Worm (Caenorhabditis elegans) whole organism, L2 larva: Measurements from ENCODE around the gene F17C11.13.

Experiments
- C34F6.9 ChIP-seq: fragments of 150-350 bp; optimal IDR thresholded peaks from 2 replicates; lab custom pipeline; 2014; ENCODE audit warnings: missing biosample characterization, missing genetic modification characterization
- F13H6.1 ChIP-seq: sonication (generic microtip); optimal IDR thresholded peaks from 2 replicates; lab custom pipeline; 2016; ENCODE audit warnings: missing genetic modification characterization, missing compliant biosample characterization
- R02D3.7 ChIP-seq: fragments of 150-350 bp; optimal IDR thresholded peaks from 2 replicates; lab custom pipeline; 2014; ENCODE audit warnings: missing biosample characterization, missing genetic modification characterization
- ZK546.5 ChIP-seq: sonication (generic microtip); optimal IDR thresholded peaks from 2 replicates; lab custom pipeline; 2017; ENCODE audit warnings: missing biosample characterization, missing genetic modification characterization
- aly-2 ChIP-seq: fragments of 150-350 bp; optimal IDR thresholded peaks from 2 replicates; lab custom pipeline; 2014; ENCODE audit warnings: missing biosample characterization, missing genetic modification characterization
- ama-1 ChIP-seq: fragments of 150-350 bp; optimal IDR thresholded peaks from 2 replicates; lab custom pipeline; 2018; ENCODE audit warnings: inconsistent platforms
- blmp-1 ChIP-seq: sonication (generic microtip); optimal IDR thresholded peaks from 2 replicates; lab custom pipeline; 2017; ENCODE audit warnings: missing genetic modification characterization, mild to moderate bottlenecking, missing compliant biosample characterization, antibody characterized with exemption, moderate library complexity; ENCODE audit not compliant: insufficient read depth
- ceh-16 ChIP-seq: fragments of 150-350 bp; optimal IDR thresholded peaks from 2 replicates; lab custom pipeline; 2014; ENCODE audit warnings: missing biosample characterization, missing genetic modification characterization
- crh-2 ChIP-seq: sonication (generic microtip); optimal IDR thresholded peaks from 2 replicates; lab custom pipeline; 2017; ENCODE audit warnings: missing biosample characterization, missing genetic modification characterization
- dmd-4 ChIP-seq: sonication (generic microtip); optimal IDR thresholded peaks from 2 replicates; lab custom pipeline; 2017; ENCODE audit warnings: missing biosample characterization, missing genetic modification characterization
- egl-27 ChIP-seq: sonication (generic microtip); optimal IDR thresholded peaks from 3 replicates; lab custom pipeline; 2017; ENCODE audit warnings: missing biosample characterization, missing genetic modification reagents, missing genetic modification characterization
- elt-1 ChIP-seq: fragments of 150-350 bp; optimal IDR thresholded peaks from 2 replicates; lab custom pipeline; 2014; ENCODE audit warnings: missing biosample characterization, missing genetic modification characterization
- elt-3 ChIP-seq: sonication (generic microtip); optimal IDR thresholded peaks from 2 replicates; lab custom pipeline; 2017; ENCODE audit warnings: missing biosample characterization, missing genetic modification characterization
- fos-1 ChIP-seq: fragments of 150-350 bp; optimal IDR thresholded peaks from 2 replicates; lab custom pipeline; 2014; ENCODE audit warnings: missing biosample characterization, missing genetic modification characterization
- gmeb-1 ChIP-seq: fragments of 150-350 bp; optimal IDR thresholded peaks from 2 replicates; lab custom pipeline; 2014; ENCODE audit warnings: missing biosample characterization, missing genetic modification characterization
- lin-11 ChIP-seq: fragments of 150-350 bp; sonication (generic microtip); optimal IDR thresholded peaks from 2 replicates; lab custom pipeline; 2014; ENCODE audit warnings: missing biosample characterization, missing genetic modification characterization, inconsistent platforms, mixed read lengths
- lin-13 ChIP-seq: fragments of 150-350 bp; optimal IDR thresholded peaks from 2 replicates; lab custom pipeline; 2014; ENCODE audit warnings: missing biosample characterization, missing genetic modification reagents, missing genetic modification characterization
- lin-39 ChIP-seq: fragments of 150-350 bp; optimal IDR thresholded peaks from 2 replicates; lab custom pipeline; 2014; ENCODE audit warnings: missing biosample characterization, missing genetic modification reagents, missing genetic modification characterization
- lsy-2 ChIP-seq, 2 experiments: fragments of 150-350 bp in 1 of 2; sonication (generic microtip) in 1 of 2; optimal IDR thresholded peaks; 2 replicates each; lab custom pipeline; 2014 to 2017; ENCODE audit warnings: missing biosample characterization in 2 of 2, missing genetic modification characterization in 2 of 2
- mab-5 ChIP-seq: fragments of 150-350 bp; optimal IDR thresholded peaks from 2 replicates; lab custom pipeline; 2014; ENCODE audit warnings: missing biosample characterization, missing genetic modification characterization
- mbf-1 ChIP-seq: sonication (generic microtip); optimal IDR thresholded peaks from 2 replicates; lab custom pipeline; 2017; ENCODE audit warnings: missing biosample characterization, missing genetic modification characterization
- mdl-1 ChIP-seq, 2 experiments: fragments of 150-350 bp in 1 of 2; sonication (generic microtip) in 1 of 2; optimal IDR thresholded peaks; 2 replicates each; lab custom pipeline; 2017; ENCODE audit warnings: missing biosample characterization in 2 of 2, missing genetic modification characterization in 2 of 2
- nhr-10 ChIP-seq: sonication (generic microtip); optimal IDR thresholded peaks from 2 replicates; lab custom pipeline; 2017; ENCODE audit warnings: missing biosample characterization, missing genetic modification characterization
- nhr-12 ChIP-seq: fragments of 150-350 bp; optimal IDR thresholded peaks from 2 replicates; lab custom pipeline; 2014; ENCODE audit warnings: missing biosample characterization, missing genetic modification characterization
- nhr-21 ChIP-seq: fragments of 150-350 bp; optimal IDR thresholded peaks from 2 replicates; lab custom pipeline; 2014; ENCODE audit warnings: missing biosample characterization, missing genetic modification characterization
- nhr-23 ChIP-seq: fragments of 150-350 bp; optimal IDR thresholded peaks from 2 replicates; lab custom pipeline; 2014; ENCODE audit warnings: missing biosample characterization, missing genetic modification reagents, missing genetic modification characterization
- nhr-237 ChIP-seq: fragments of 150-350 bp; optimal IDR thresholded peaks from 2 replicates; lab custom pipeline; 2014; ENCODE audit warnings: missing biosample characterization, missing genetic modification characterization
- nhr-25 ChIP-seq: fragments of 150-350 bp; sonication (generic microtip); optimal IDR thresholded peaks from 3 replicates; lab custom pipeline; 2014; ENCODE audit warnings: missing biosample characterization, missing genetic modification characterization
- nhr-6 ChIP-seq: fragments of 150-350 bp; optimal IDR thresholded peaks from 2 replicates; lab custom pipeline; 2014; ENCODE audit warnings: missing biosample characterization, missing genetic modification characterization
- nhr-77 ChIP-seq: fragments of 150-350 bp; optimal IDR thresholded peaks from 2 replicates; lab custom pipeline; 2014; ENCODE audit warnings: missing biosample characterization, missing genetic modification characterization
- peb-1 ChIP-seq: fragments of 150-350 bp; optimal IDR thresholded peaks from 2 replicates; lab custom pipeline; 2014; ENCODE audit warnings: missing biosample characterization, missing genetic modification characterization
- sem-4 ChIP-seq: fragments of 150-350 bp; optimal IDR thresholded peaks from 2 replicates; lab custom pipeline; 2014; ENCODE audit warnings: missing biosample characterization, missing genetic modification reagents, missing genetic modification characterization
- skn-1 ChIP-seq: sonication (generic microtip); optimal IDR thresholded peaks from 2 replicates; lab custom pipeline; 2017; ENCODE audit warnings: missing biosample characterization, missing genetic modification characterization
- sma-3 ChIP-seq: sonication (generic microtip); optimal IDR thresholded peaks from 2 replicates; lab custom pipeline; 2016; ENCODE audit warnings: missing genetic modification reagents, missing genetic modification characterization, missing compliant biosample characterization
- sma-9 ChIP-seq, 2 experiments: fragments of 150-350 bp in 1 of 2; sonication (generic microtip) in 1 of 2; optimal IDR thresholded peaks; 2 replicates each; lab custom pipeline; 2014 to 2016; ENCODE audit warnings: missing genetic modification characterization in 2 of 2, mild to moderate bottlenecking in 1 of 2, missing biosample characterization in 1 of 2, missing compliant biosample characterization in 1 of 2, missing genetic modification reagents in 1 of 2, moderate library complexity in 1 of 2
- snpc-4 ChIP-seq: fragments of 150-350 bp; optimal IDR thresholded peaks from 2 replicates; lab custom pipeline; 2014; ENCODE audit warnings: missing biosample characterization, missing genetic modification characterization
- unc-39 ChIP-seq: fragments of 150-350 bp; optimal IDR thresholded peaks from 2 replicates; lab custom pipeline; 2014; ENCODE audit warnings: missing biosample characterization, missing genetic modification characterization
- unc-55 ChIP-seq: fragments of 150-350 bp; sonication (generic microtip); optimal IDR thresholded peaks from 3 replicates; lab custom pipeline; 2014; ENCODE audit warnings: missing biosample characterization, missing genetic modification reagents, missing genetic modification characterization
- unc-62 ChIP-seq: fragments of 150-350 bp; optimal IDR thresholded peaks from 2 replicates; lab custom pipeline; 2014; ENCODE audit warnings: missing biosample characterization, missing genetic modification reagents, missing genetic modification characterization
- zag-1 ChIP-seq: fragments of 150-350 bp; optimal IDR thresholded peaks from 2 replicates; lab custom pipeline; 2014; ENCODE audit warnings: missing biosample characterization, missing genetic modification characterization
- ztf-1 ChIP-seq: fragments of 200-800 bp; sonication (Bioruptor generic); conservative IDR thresholded peaks from 2 replicates; pipeline ENCODE4 v1.3.6; 2022; ENCODE audit warnings: missing genetic modification characterization, missing compliant biosample characterization
- ztf-11 ChIP-seq: sonication (generic microtip); optimal IDR thresholded peaks from 2 replicates; lab custom pipeline; 2017; ENCODE audit warnings: missing biosample characterization, missing genetic modification characterization
- ztf-4 ChIP-seq: fragments of 150-350 bp; optimal IDR thresholded peaks from 2 replicates; lab custom pipeline; 2014; ENCODE audit warnings: missing biosample characterization, missing genetic modification characterization

The F17C11.13 gene

ce11 chrV:10981113-10981512 is 25.4 kb downstream of the F17C11.13 start, which contains the start of gene fig-1:
Gene fig-1, minus strand, starts transcription at chrV:10981213.
- TF ChIP-seq mab-5, result no peak
- no peak for TF ChIP-seq ceh-16 (tag; lab: Kevin White, UChicago)
- TF ChIP-seq snpc-4 (tag; lab: Kevin White, UChicago), result no peak
- TF ChIP-seq sem-4, result no peak
- TF ChIP-seq ZK546.5 (tag; lab: Kevin White, UChicago), result no peak
- TF ChIP-seq elt-3 (tag; lab: Kevin White, UChicago), result no peak
- no peak for TF ChIP-seq nhr-77 (tag; lab: Kevin White, UChicago)
- TF ChIP-seq egl-27, result no peak
- TF ChIP-seq sma-3 (GFP tag; lab: Kevin White, UChicago), result no peak
- TF ChIP-seq gmeb-1 (tag; lab: Kevin White, UChicago), result no peak
- no peak for TF ChIP-seq nhr-25 (tag; lab: Kevin White, UChicago)
- TF ChIP-seq aly-2 (tag; lab: Kevin White, UChicago), result no peak
- TF ChIP-seq nhr-6 (tag; lab: Kevin White, UChicago), result no peak
- no peak for TF ChIP-seq blmp-1 (tag; lab: Kevin White, UChicago)
- no peak for TF ChIP-seq nhr-23 (tag; lab: Kevin White, UChicago)
- TF ChIP-seq ztf-11 (tag; lab: Kevin White, UChicago), result no peak
- TF ChIP-seq nhr-237 (tag; lab: Kevin White, UChicago), result no peak
- TF ChIP-seq peb-1 (tag; lab: Kevin White, UChicago), result no peak
- TF ChIP-seq unc-39 (tag; lab: Kevin White, UChicago), result no peak

ce11 chrV:10991789-10992188 is 36.1 kb downstream of the F17C11.13 start, which contains the start of gene frpr-9:
Gene frpr-9, plus strand, starts transcription at chrV:10992089.
- TF ChIP-seq ceh-16 (tag; lab: Kevin White, UChicago) (no peak), elt-1 (no peak)

- TF ChIP-seq R02D3.7 (no peak), skn-1 (tag; lab: Kevin White, UChicago) (no peak), lin-13 (GFP tag; lab: Kevin White, UChicago) (no peak), lsy-2 (tag; optimal IDR thresholded peaks at IDR 0.05; lab: Kevin White, UChicago) (no peak), lin-39 (tag; lab: Kevin White, UChicago) (no peak), egl-27 (no peak), unc-55 (GFP tag; lab: Kevin White, UChicago) (no peak), unc-62 (GFP tag; lab: Kevin White, UChicago) (no peak), fos-1 (no peak), ceh-16 (tag; lab: Kevin White, UChicago) (no peak), dmd-4 (tag; lab: Kevin White, UChicago) (no peak), C34F6.9 (no peak), nhr-12 (tag; lab: Kevin White, UChicago) (no peak), zag-1 (tag; lab: Kevin White, UChicago) (no peak), blmp-1 (tag; lab: Kevin White, UChicago) (no peak), nhr-23 (tag; lab: Kevin White, UChicago) (no peak), nhr-237 (tag; lab: Kevin White, UChicago) (no peak), ztf-11 (tag; lab: Kevin White, UChicago) (no peak)
These were observed 43.1 kb downstream of the F17C11.13 start, which contains the start of gene F53B7.7 for ce11 chrV:10998797-10999196. Gene F53B7.7, plus strand, starts transcription at chrV:10999097.

ce11 chrV:11000650-11001049 is 44.9 kb downstream of the F17C11.13 start, which contains the start of gene isy-1:
Gene isy-1, minus strand, starts transcription at chrV:11000699.
- TF ChIP-seq crh-2 (tag; lab: Kevin White, UChicago) (peak; percentile 79), R02D3.7 (no peak), blmp-1 (tag; lab: Kevin White, UChicago) (peak; percentile 48), elt-3 (tag; lab: Kevin White, UChicago) (no peak), ama-1 (lab: Kevin White, UChicago) (no peak), zag-1 (tag; lab: Kevin White, UChicago) (no peak), dmd-4 (tag; lab: Kevin White, UChicago) (no peak), nhr-25 (tag; lab: Kevin White, UChicago) (no peak), lsy-2 (tag; optimal IDR thresholded peaks at IDR 0.05; lab: Kevin White, UChicago) (peak; percentile 18 to 86), ztf-1 (GFP tag; lab: Robert Waterston, UW) (no peak), sem-4 (no peak), mbf-1 (no peak), nhr-10 (tag; lab: Kevin White, UChicago) (no peak), mdl-1 (tag; optimal IDR thresholded peaks at IDR 0.05; lab: Kevin White, UChicago) (no peak), unc-62 (GFP tag; lab: Kevin White, UChicago) (no peak), ZK546.5 (tag; lab: Kevin White, UChicago) (peak; percentile 6), lin-11 (tag; lab: Kevin White, UChicago) (no peak), unc-55 (GFP tag; lab: Kevin White, UChicago) (peak; percentile 91), nhr-21 (tag; lab: Kevin White, UChicago) (peak; percentile 50), mab-5 (peak; percentile 52), egl-27 (no peak), sma-9 (GFP tag; optimal IDR thresholded peaks at IDR 0.05; lab: Kevin White, UChicago) (peak; percentile 86), sma-9 (tag; optimal IDR thresholded peaks at IDR 0.05; lab: Kevin White, UChicago) (no peak), ztf-4 (no peak), snpc-4 (tag; lab: Kevin White, UChicago) (peak; percentile 57), ceh-16 (tag; lab: Kevin White, UChicago) (no peak), lin-13 (GFP tag; lab: Kevin White, UChicago) (peak; percentile 75), fos-1 (peak; percentile 38), gmeb-1 (tag; lab: Kevin White, UChicago) (peak; percentile 96), F13H6.1 (tag; lab: Kevin White, UChicago) (peak; percentile 32), sma-3 (GFP tag; lab: Kevin White, UChicago) (peak; percentile 41), C34F6.9 (peak; percentile 95), ztf-11 (tag; lab: Kevin White, UChicago) (no peak)
